Fruit fly (Drosophila melanogaster) whole organism, embryonic: ENCODE data around the gene kraken.

Source experiments
- Bgb ChIP-seq: fragments of 200-800 bp; sonication (Bioruptor generic); IDR thresholded peaks from 2 replicates; pipeline ENCODE4 v1.3.6; 2022; ENCODE audit warnings: missing biosample characterization, missing genetic modification characterization; ENCODE audit not compliant: partially characterized antibody
- CG10654 ChIP-seq: fragments of 200-800 bp; sonication (Bioruptor generic); optimal IDR thresholded peaks from 2 replicates; lab custom pipeline; 2016; ENCODE audit warnings: missing biosample characterization, missing genetic modification characterization
- CG12391 ChIP-seq: fragments of 200-800 bp; sonication (Bioruptor generic); optimal IDR thresholded peaks from 3 replicates; lab custom pipeline; 2018; ENCODE audit warnings: missing biosample characterization, mild to moderate bottlenecking, missing genetic modification characterization, moderate library complexity
- CG13296 ChIP-seq: fragments of 200-800 bp; sonication (Bioruptor generic); optimal IDR thresholded peaks from 3 replicates; lab custom pipeline; 2018; ENCODE audit warnings: missing biosample characterization, mild to moderate bottlenecking, missing genetic modification characterization
- CG14667 ChIP-seq: fragments of 200-800 bp; sonication (Bioruptor generic); IDR thresholded peaks from 2 replicates; pipeline ENCODE4 v1.3.6; 2022; ENCODE audit warnings: missing biosample characterization, missing genetic modification characterization
- CG15073 ChIP-seq: fragments of 200-800 bp; sonication (Bioruptor generic); optimal IDR thresholded peaks from 2 replicates; lab custom pipeline; 2016; ENCODE audit warnings: missing biosample characterization, missing genetic modification characterization
- CG1647 ChIP-seq: fragments of 200-800 bp; sonication (Bioruptor generic); optimal IDR thresholded peaks from 3 replicates; lab custom pipeline; 2016; ENCODE audit warnings: missing biosample characterization, missing genetic modification characterization
- CG17912 ChIP-seq: fragments of 200-800 bp; sonication (Bioruptor generic); optimal IDR thresholded peaks from 2 replicates; lab custom pipeline; 2018; ENCODE audit warnings: missing biosample characterization, mild to moderate bottlenecking, missing genetic modification characterization
- CG2202 ChIP-seq: fragments of 200-800 bp; sonication (Bioruptor generic); optimal IDR thresholded peaks from 2 replicates; lab custom pipeline; 2018; ENCODE audit warnings: missing biosample characterization, mild to moderate bottlenecking, missing genetic modification characterization
- CG2875 ChIP-seq: fragments of 200-800 bp; sonication (Bioruptor generic); optimal IDR thresholded peaks from 2 replicates; lab custom pipeline; 2017; ENCODE audit warnings: missing biosample characterization, mild to moderate bottlenecking, missing genetic modification characterization, missing genetic modification reagents
- CG3163 ChIP-seq: fragments of 200-800 bp; sonication (Bioruptor generic); optimal IDR thresholded peaks from 3 replicates; lab custom pipeline; 2016; ENCODE audit warnings: missing biosample characterization, missing genetic modification characterization
- CG33213 ChIP-seq: fragments of 200-800 bp; sonication (Bioruptor generic); optimal IDR thresholded peaks from 3 replicates; lab custom pipeline; 2016; ENCODE audit warnings: missing biosample characterization, missing genetic modification characterization
- CG3838 ChIP-seq: fragments of 200-800 bp; sonication (Bioruptor generic); optimal IDR thresholded peaks from 3 replicates; lab custom pipeline; 2016; ENCODE audit warnings: missing biosample characterization, missing genetic modification characterization
- CG4820 ChIP-seq: fragments of 200-800 bp; sonication (Bioruptor generic); optimal IDR thresholded peaks from 3 replicates; lab custom pipeline; 2016; ENCODE audit warnings: missing biosample characterization, missing genetic modification characterization
- CG5180 ChIP-seq: fragments of 200-800 bp; sonication (Bioruptor generic); optimal IDR thresholded peaks from 3 replicates; lab custom pipeline; 2017; ENCODE audit warnings: missing biosample characterization, missing genetic modification characterization, mild to moderate bottlenecking, moderate library complexity, missing genetic modification reagents
- CG6791 ChIP-seq: fragments of 200-800 bp; sonication (Bioruptor generic); IDR thresholded peaks from 3 replicates; pipeline ENCODE4 v1.3.6; 2022; ENCODE audit warnings: missing biosample characterization, missing genetic modification characterization; ENCODE audit not compliant: partially characterized antibody
- CG7987 ChIP-seq: fragments of 200-800 bp; sonication (Bioruptor generic); optimal IDR thresholded peaks from 2 replicates; lab custom pipeline; 2018; ENCODE audit warnings: missing biosample characterization, mild to moderate bottlenecking, missing genetic modification characterization, moderate library complexity
- Ets65A ChIP-seq: fragments of 200-800 bp; sonication (Bioruptor generic); peaks from one replicate; lab custom pipeline; 2016; ENCODE audit warnings: missing biosample characterization, missing genetic modification characterization
- Ets97D ChIP-seq: fragments of 200-800 bp; sonication (Bioruptor generic); optimal IDR thresholded peaks from 3 replicates; lab custom pipeline; 2016; ENCODE audit warnings: missing biosample characterization, missing genetic modification characterization
- Fer2 ChIP-seq: fragments of 200-800 bp; sonication (Bioruptor generic); optimal IDR thresholded peaks from 2 replicates; lab custom pipeline; 2018; ENCODE audit warnings: missing biosample characterization, mild to moderate bottlenecking, missing genetic modification characterization, moderate library complexity
- NC2β ChIP-seq: fragments of 200-800 bp; sonication (Bioruptor generic); optimal IDR thresholded peaks from 2 replicates; lab custom pipeline; 2016; ENCODE audit warnings: missing biosample characterization, missing genetic modification characterization
- NFAT ChIP-seq: fragments of 200-800 bp; sonication (Bioruptor generic); IDR thresholded peaks from 2 replicates; pipeline ENCODE4 v1.3.6; 2022; ENCODE audit warnings: missing biosample characterization, missing genetic modification characterization
- Nf-YC ChIP-seq: fragments of 200-800 bp; optimal IDR thresholded peaks from 3 replicates; lab custom pipeline; 2019; ENCODE audit warnings: missing biosample characterization, mild to moderate bottlenecking, missing genetic modification characterization, moderate library complexity
- Oaz ChIP-seq: fragments of 200-800 bp; sonication (Bioruptor generic); IDR thresholded peaks from 2 replicates; pipeline ENCODE4 v1.3.6; 2022; ENCODE audit warnings: missing biosample characterization, missing genetic modification characterization
- Rx ChIP-seq: fragments of 200-800 bp; sonication (Bioruptor generic); IDR thresholded peaks from 2 replicates; pipeline ENCODE4 v1.3.6; 2022; ENCODE audit warnings: missing biosample characterization, missing genetic modification characterization
- Scr ChIP-seq: fragments of 200-800 bp; sonication (Bioruptor generic); IDR thresholded peaks from 2 replicates; pipeline ENCODE4 v1.3.6; 2022; ENCODE audit warnings: missing biosample characterization, missing genetic modification characterization; ENCODE audit not compliant: partially characterized antibody
- Six4 ChIP-seq: fragments of 200-800 bp; sonication (Bioruptor generic); optimal IDR thresholded peaks from 2 replicates; lab custom pipeline; 2016; ENCODE audit warnings: missing biosample characterization, missing genetic modification characterization
- Sox100B ChIP-seq: fragments of 200-800 bp; sonication (Bioruptor generic); optimal IDR thresholded peaks from 3 replicates; lab custom pipeline; 2018; ENCODE audit warnings: missing biosample characterization, mild to moderate bottlenecking, missing genetic modification characterization
- chinmo ChIP-seq: fragments of 200-800 bp; sonication (Bioruptor generic); IDR thresholded peaks from 4 replicates; pipeline ENCODE4 v1.3.6; 2022; ENCODE audit warnings: missing biosample characterization, missing genetic modification characterization; ENCODE audit not compliant: partially characterized antibody
- fd64A ChIP-seq: fragments of 200-800 bp; sonication (Bioruptor generic); optimal IDR thresholded peaks from 3 replicates; lab custom pipeline; 2018; ENCODE audit warnings: missing biosample characterization, mild to moderate bottlenecking, missing genetic modification characterization
- grau ChIP-seq: fragments of 200-800 bp; optimal IDR thresholded peaks from 3 replicates; lab custom pipeline; 2019; ENCODE audit warnings: missing biosample characterization, mild to moderate bottlenecking, missing genetic modification characterization, moderate library complexity
- hkb ChIP-seq, 2 experiments: fragments of 200-800 bp in 1 of 2; fragments of >200 bp in 1 of 2; sonication (Bioruptor generic) in 1 of 2; IDR thresholded peaks in 1 of 2; optimal IDR thresholded peaks in 1 of 2; 2 replicates each; pipeline versions ENCODE4 v1.3.6 to Lab custom; 2017 to 2022; ENCODE audit warnings: missing biosample characterization in 1 of 2, missing genetic modification characterization in 1 of 2
- kah ChIP-seq: fragments of 200-800 bp; sonication (Bioruptor generic); optimal IDR thresholded peaks from 2 replicates; lab custom pipeline; 2018; ENCODE audit warnings: missing biosample characterization, mild to moderate bottlenecking, missing genetic modification characterization
- klu ChIP-seq: fragments of 200-800 bp; sonication (Bioruptor generic); IDR thresholded peaks from 2 replicates; pipeline ENCODE4 v1.3.6; 2022; ENCODE audit warnings: missing biosample characterization, missing genetic modification characterization
- lab ChIP-seq: fragments of 200-800 bp; sonication (Bioruptor generic); optimal IDR thresholded peaks from 3 replicates; lab custom pipeline; 2017; ENCODE audit warnings: missing biosample characterization, missing genetic modification characterization, mild to moderate bottlenecking, moderate library complexity, missing genetic modification reagents
- mirr ChIP-seq: fragments of 200-800 bp; sonication (Bioruptor generic); optimal IDR thresholded peaks from 3 replicates; lab custom pipeline; 2018; ENCODE audit warnings: missing biosample characterization, mild to moderate bottlenecking, missing genetic modification characterization
- nerfin-1 ChIP-seq: fragments of 200-800 bp; sonication (Bioruptor generic); optimal IDR thresholded peaks from 3 replicates; lab custom pipeline; 2019; ENCODE audit warnings: missing biosample characterization, mild to moderate bottlenecking, missing genetic modification characterization, moderate library complexity
- odd ChIP-seq: fragments of 200-800 bp; sonication (Bioruptor generic); optimal IDR thresholded peaks from 2 replicates; lab custom pipeline; 2017; ENCODE audit warnings: missing biosample characterization, mild to moderate bottlenecking, missing genetic modification characterization
- pho ChIP-seq: fragments of 200-800 bp; sonication (Bioruptor generic); optimal IDR thresholded peaks from 2 replicates; lab custom pipeline; 2016; ENCODE audit warnings: missing biosample characterization, missing genetic modification characterization
- prd ChIP-seq, 3 experiments: fragments of >200 bp in 2 of 3; fragments of 200-800 bp in 1 of 3; sonication (Bioruptor generic) in 1 of 3; optimal IDR thresholded peaks in 2 of 3; IDR thresholded peaks in 1 of 3; 2 replicates in 2 of 3; 3 replicates in 1 of 3; pipeline versions ENCODE4 v1.3.6 to Lab custom; 2017 to 2022; ENCODE audit warnings: missing biosample characterization in 1 of 3, missing genetic modification characterization in 1 of 3
- psq ChIP-seq: fragments of 200-800 bp; sonication (Bioruptor generic); optimal IDR thresholded peaks from 2 replicates; lab custom pipeline; 2017; ENCODE audit warnings: missing biosample characterization, missing genetic modification characterization
- sc ChIP-seq, 3 experiments: fragments of >200 bp in 2 of 3; fragments of 200-800 bp in 1 of 3; sonication (Bioruptor generic) in 1 of 3; optimal IDR thresholded peaks; 2 replicates in 2 of 3; 3 replicates in 1 of 3; lab custom pipeline; 2017; ENCODE audit warnings: mild to moderate bottlenecking in 1 of 3, missing biosample characterization in 1 of 3, missing genetic modification characterization in 1 of 3, missing genetic modification reagents in 1 of 3
- seq ChIP-seq: fragments of 200-800 bp; sonication (Bioruptor generic); IDR thresholded peaks from 2 replicates; pipeline ENCODE4 v1.3.6; 2022; ENCODE audit warnings: missing biosample characterization, missing genetic modification characterization
- shn ChIP-seq: fragments of 200-800 bp; sonication (Bioruptor generic); optimal IDR thresholded peaks from 3 replicates; lab custom pipeline; 2016; ENCODE audit warnings: missing biosample characterization, missing genetic modification characterization
- slou ChIP-seq: fragments of 200-800 bp; sonication (Bioruptor generic); optimal IDR thresholded peaks from 3 replicates; lab custom pipeline; 2016; ENCODE audit warnings: missing biosample characterization, missing genetic modification characterization
- sob ChIP-seq: fragments of 200-800 bp; sonication (Bioruptor generic); IDR thresholded peaks from 2 replicates; pipeline ENCODE4 v1.3.6; 2022; ENCODE audit warnings: missing biosample characterization, missing genetic modification characterization
- tx ChIP-seq: fragments of 200-800 bp; sonication (Bioruptor generic); optimal IDR thresholded peaks from 2 replicates; lab custom pipeline; 2016; ENCODE audit warnings: missing biosample characterization, missing genetic modification characterization
- vvl ChIP-seq: fragments of 200-800 bp; sonication (Bioruptor generic); IDR thresholded peaks from 2 replicates; pipeline ENCODE4 v1.3.6; 2022; ENCODE audit warnings: missing biosample characterization, missing genetic modification characterization

The kraken gene

dm6 chr2L:855052-855547, 2.5 kb downstream of the kraken start, which contains the start of gene CG13949 (continued):
- TF ChIP-seq Bgb (GFP tag; lab: Robert Waterston, UW) (peak; percentile 65; the same call in 1 of the 2 replicates), tx (peak; percentile 61), Ets65A (GFP tag; lab: Kevin White, UChicago) (peak; percentile 89), nerfin-1 (tag; lab: Kevin White, UChicago) (peak; percentile 43), prd (optimal IDR thresholded peaks at IDR 0.05; lab: Kevin White, UChicago) (no peak), prd (GFP tag; IDR thresholded peaks at IDR 0.05; lab: Robert Waterston, UW) (peak; percentile 80), pho (GFP tag; lab: Kevin White, UChicago) (peak; percentile 66), Rx (peak; percentile 57; the same call in 1 of the 2 replicates), chinmo (GFP tag; lab: Robert Waterston, UW) (no peak), CG4820 (peak; percentile 17), sc (optimal IDR thresholded peaks at IDR 0.05; lab: Kevin White, UChicago) (no peak), sc (GFP tag; optimal IDR thresholded peaks at IDR 0.05; lab: Kevin White, UChicago) (no peak), Six4 (peak; percentile 0), CG2202 (tag; lab: Kevin White, UChicago) (peak; percentile 11), Sox100B (GFP tag; lab: Kevin White, UChicago) (peak; percentile 15), mirr (GFP tag; lab: Kevin White, UChicago) (peak; percentile 90), hkb (optimal IDR thresholded peaks at IDR 0.05; lab: Kevin White, UChicago) (peak; percentile 63), hkb (GFP tag; IDR thresholded peaks at IDR 0.05; lab: Robert Waterston, UW) (peak; percentile 85), kah (GFP tag; lab: Kevin White, UChicago) (peak; percentile 1), CG3163 (GFP tag; lab: Kevin White, UChicago) (peak; percentile 39), seq (GFP tag; lab: Robert Waterston, UW) (peak; percentile 47; the same call in 1 of the 2 replicates), Oaz (GFP tag; lab: Robert Waterston, UW) (no peak), slou (GFP tag; lab: Kevin White, UChicago) (peak; percentile 25), CG6791 (GFP tag; lab: Robert Waterston, UW) (peak; percentile 65; the same call in 2 of the 3 replicates), CG15073 (no peak), CG2875 (peak; percentile 22), sob (GFP tag; lab: Robert Waterston, UW) (peak; percentile 85), CG7987 (GFP tag; lab: Kevin White, UChicago) (no peak), klu (GFP tag; lab: Robert Waterston, UW) (peak; percentile 47; the same call in 1 of the 2 replicates), Scr (GFP tag; lab: Robert Waterston, UW) (peak; percentile 42), CG10654 (peak; percentile 26), Nf-YC (peak; percentile 62), CG3838 (GFP tag; lab: Kevin White, UChicago) (no peak), CG5180 (peak; percentile 12), NFAT (GFP tag; lab: Robert Waterston, UW) (peak; percentile 79), NC2β (peak; percentile 41), CG14667 (GFP tag; lab: Robert Waterston, UW) (peak; percentile 51; the same call in 1 of the 2 replicates), CG13296 (GFP tag; lab: Kevin White, UChicago) (peak; percentile 40), psq (no peak), vvl (GFP tag; lab: Robert Waterston, UW) (peak; percentile 88), Fer2 (tag; lab: Kevin White, UChicago) (peak; percentile 5), CG1647 (GFP tag; lab: Kevin White, UChicago) (no peak), odd (GFP tag; lab: Kevin White, UChicago) (peak; percentile 22), Ets97D (GFP tag; lab: Kevin White, UChicago) (peak; percentile 68), grau (tag; lab: Kevin White, UChicago) (peak; percentile 68), fd64A (no peak), lab (peak; percentile 85), CG33213 (GFP tag; lab: Kevin White, UChicago) (peak; percentile 71), shn (GFP tag; lab: Kevin White, UChicago) (peak; percentile 59), CG17912 (GFP tag; lab: Kevin White, UChicago) (no peak), CG12391 (tag; lab: Kevin White, UChicago) (peak; percentile 81)
